Fruit fly (Drosophila melanogaster) whole organism, prepupa: ENCODE results near the gene PMCA.

ENCODE experiments used
- CG10669 ChIP-seq: fragments of 200-800 bp; sonication (Bioruptor generic); optimal IDR thresholded peaks from 3 replicates; lab custom pipeline; 2018; ENCODE audit warnings: missing biosample characterization, mild to moderate bottlenecking, missing genetic modification characterization, moderate library complexity
- CG11294 ChIP-seq: fragments of 200-800 bp; sonication (Bioruptor generic); IDR thresholded peaks from 2 replicates; pipeline ENCODE4 v1.3.6; 2022; ENCODE audit warnings: missing biosample characterization, missing genetic modification characterization
- CG11762 ChIP-seq: fragments of 200-800 bp; sonication (Bioruptor generic); optimal IDR thresholded peaks from 3 replicates; lab custom pipeline; 2016; ENCODE audit warnings: missing biosample characterization, missing genetic modification characterization; ENCODE audit not compliant: insufficient read depth
- CG11902 ChIP-seq: fragments of 200-800 bp; sonication (Bioruptor generic); optimal IDR thresholded peaks from 3 replicates; lab custom pipeline; 2016; ENCODE audit warnings: missing biosample characterization, missing genetic modification characterization
- CG15336 ChIP-seq: fragments of 200-800 bp; sonication (Bioruptor generic); IDR thresholded peaks from 2 replicates; pipeline ENCODE4 v1.3.6; 2022; ENCODE audit warnings: missing biosample characterization, missing genetic modification characterization
- CG1621 ChIP-seq: fragments of 200-800 bp; sonication (Bioruptor generic); optimal IDR thresholded peaks from 3 replicates; lab custom pipeline; 2018; ENCODE audit warnings: missing biosample characterization, mild to moderate bottlenecking, missing genetic modification characterization
- CG3032 ChIP-seq: fragments of 200-800 bp; optimal IDR thresholded peaks from 2 replicates; lab custom pipeline; 2019; ENCODE audit warnings: missing biosample characterization, mild to moderate bottlenecking, missing genetic modification characterization, moderate library complexity
- CG31627 ChIP-seq: fragments of 200-800 bp; sonication (Bioruptor generic); optimal IDR thresholded peaks from 3 replicates; lab custom pipeline; 2016; ENCODE audit warnings: missing biosample characterization, missing genetic modification characterization
- CG3919 ChIP-seq: fragments of 200-800 bp; sonication (Bioruptor generic); optimal IDR thresholded peaks from 3 replicates; lab custom pipeline; 2016; ENCODE audit warnings: missing biosample characterization, missing genetic modification characterization
- CG6163 ChIP-seq: fragments of 200-800 bp; sonication (Bioruptor generic); IDR thresholded peaks from 3 replicates; pipeline ENCODE4 v1.3.6; 2022; ENCODE audit warnings: missing biosample characterization, missing genetic modification characterization
- CG6276 ChIP-seq: fragments of 200-800 bp; sonication (Bioruptor generic); optimal IDR thresholded peaks from 2 replicates; lab custom pipeline; 2017; ENCODE audit warnings: missing biosample characterization, mild to moderate bottlenecking, missing genetic modification characterization
- CG6792 ChIP-seq: fragments of 200-800 bp; sonication (Bioruptor generic); optimal IDR thresholded peaks from 3 replicates; lab custom pipeline; 2016; ENCODE audit warnings: missing biosample characterization, missing genetic modification characterization
- CG6808 ChIP-seq: fragments of 200-800 bp; sonication (Bioruptor generic); optimal IDR thresholded peaks from 3 replicates; lab custom pipeline; 2017; ENCODE audit warnings: missing biosample characterization, missing genetic modification characterization, mild to moderate bottlenecking, moderate library complexity, missing genetic modification reagents
- CG8319 ChIP-seq: fragments of 200-800 bp; sonication (Bioruptor generic); optimal IDR thresholded peaks from 3 replicates; lab custom pipeline; 2016; ENCODE audit warnings: missing biosample characterization, missing genetic modification characterization
- Eip75B ChIP-seq: fragments of 200-800 bp; sonication (Bioruptor generic); optimal IDR thresholded peaks from 3 replicates; lab custom pipeline; 2016; ENCODE audit warnings: missing biosample characterization, missing genetic modification characterization
- Eip78C ChIP-seq: fragments of 200-800 bp; sonication (Bioruptor generic); peaks from one replicate; lab custom pipeline; 2016; ENCODE audit warnings: missing biosample characterization, missing genetic modification characterization
- Eip93F ChIP-seq: fragments of 200-800 bp; sonication (Bioruptor generic); optimal IDR thresholded peaks from 2 replicates; lab custom pipeline; 2016; ENCODE audit warnings: missing biosample characterization, mild to moderate bottlenecking, missing genetic modification characterization
- Ets21C ChIP-seq: fragments of 200-800 bp; sonication (Bioruptor generic); optimal IDR thresholded peaks from 3 replicates; lab custom pipeline; 2016; ENCODE audit warnings: missing biosample characterization, missing genetic modification characterization
- Hr39 ChIP-seq: fragments of 200-800 bp; sonication (Bioruptor generic); optimal IDR thresholded peaks from 2 replicates; lab custom pipeline; 2016; ENCODE audit warnings: missing biosample characterization, missing genetic modification characterization
- Hr4 ChIP-seq: fragments of 200-800 bp; sonication (Bioruptor generic); optimal IDR thresholded peaks from 3 replicates; lab custom pipeline; 2016; ENCODE audit warnings: missing biosample characterization, missing genetic modification characterization
- Lpt ChIP-seq: fragments of 200-800 bp; sonication (Bioruptor generic); optimal IDR thresholded peaks from 3 replicates; lab custom pipeline; 2016; ENCODE audit warnings: missing biosample characterization, missing genetic modification characterization
- Met ChIP-seq: fragments of 200-800 bp; sonication (Bioruptor generic); optimal IDR thresholded peaks from 3 replicates; lab custom pipeline; 2016; ENCODE audit warnings: missing biosample characterization, missing genetic modification characterization
- OdsH ChIP-seq: fragments of 200-800 bp; sonication (Bioruptor generic); optimal IDR thresholded peaks from 3 replicates; lab custom pipeline; 2016; ENCODE audit warnings: missing biosample characterization, missing genetic modification characterization
- Smox ChIP-seq: fragments of 200-800 bp; sonication (Bioruptor generic); optimal IDR thresholded peaks from 3 replicates; lab custom pipeline; 2016; ENCODE audit warnings: missing biosample characterization, missing genetic modification characterization
- Sox14 ChIP-seq: fragments of 200-800 bp; sonication (Bioruptor generic); optimal IDR thresholded peaks from 3 replicates; lab custom pipeline; 2016; ENCODE audit warnings: missing biosample characterization, missing genetic modification characterization
- acj6 ChIP-seq: fragments of 200-800 bp; sonication (Bioruptor generic); optimal IDR thresholded peaks from 3 replicates; lab custom pipeline; 2016; ENCODE audit warnings: missing biosample characterization, missing genetic modification characterization
- cyc ChIP-seq: fragments of 200-800 bp; sonication (Bioruptor generic); optimal IDR thresholded peaks from 3 replicates; lab custom pipeline; 2016; ENCODE audit warnings: missing biosample characterization, missing genetic modification characterization
- eg ChIP-seq: fragments of 200-800 bp; sonication (Bioruptor generic); IDR thresholded peaks from 3 replicates; pipeline ENCODE4 v1.3.6; 2022; ENCODE audit warnings: missing biosample characterization, missing genetic modification characterization
- esn ChIP-seq: fragments of 200-800 bp; sonication (Bioruptor generic); optimal IDR thresholded peaks from 2 replicates; lab custom pipeline; 2016; ENCODE audit warnings: missing biosample characterization, mild to moderate bottlenecking, missing genetic modification characterization, moderate library complexity
- fd59A ChIP-seq: fragments of 200-800 bp; sonication (Bioruptor generic); optimal IDR thresholded peaks from 2 replicates; lab custom pipeline; 2017; ENCODE audit warnings: missing biosample characterization, mild to moderate bottlenecking, missing genetic modification characterization, missing genetic modification reagents
- fd85E ChIP-seq: fragments of 200-800 bp; sonication (Bioruptor generic); optimal IDR thresholded peaks from 3 replicates; lab custom pipeline; 2016; ENCODE audit warnings: missing biosample characterization, missing genetic modification characterization
- fkh ChIP-seq: fragments of 200-800 bp; sonication (Bioruptor generic); optimal IDR thresholded peaks from 3 replicates; lab custom pipeline; 2017; ENCODE audit warnings: missing biosample characterization, mild to moderate bottlenecking, missing genetic modification characterization, moderate library complexity
- lz ChIP-seq: fragments of 200-800 bp; sonication (Bioruptor generic); optimal IDR thresholded peaks from 3 replicates; lab custom pipeline; 2016; ENCODE audit warnings: missing biosample characterization, missing genetic modification characterization
- pdm3 ChIP-seq: fragments of 200-800 bp; sonication (Bioruptor generic); optimal IDR thresholded peaks from 3 replicates; lab custom pipeline; 2016; ENCODE audit warnings: missing biosample characterization, missing genetic modification characterization
- salr ChIP-seq, 2 experiments: fragments of 200-800 bp; sonication (Bioruptor generic); optimal IDR thresholded peaks; 3 replicates each; lab custom pipeline; 2016 to 2018; ENCODE audit warnings: missing biosample characterization in 2 of 2, missing genetic modification characterization in 2 of 2, mild to moderate bottlenecking in 1 of 2
- topi ChIP-seq: fragments of 200-800 bp; sonication (Bioruptor generic); optimal IDR thresholded peaks from 3 replicates; lab custom pipeline; 2016; ENCODE audit warnings: missing biosample characterization, missing genetic modification characterization
- vri ChIP-seq: fragments of 200-800 bp; sonication (Bioruptor generic); optimal IDR thresholded peaks from 3 replicates; lab custom pipeline; 2016; ENCODE audit warnings: missing biosample characterization, mild to moderate bottlenecking, missing genetic modification characterization

Gene PMCA

DNA sequence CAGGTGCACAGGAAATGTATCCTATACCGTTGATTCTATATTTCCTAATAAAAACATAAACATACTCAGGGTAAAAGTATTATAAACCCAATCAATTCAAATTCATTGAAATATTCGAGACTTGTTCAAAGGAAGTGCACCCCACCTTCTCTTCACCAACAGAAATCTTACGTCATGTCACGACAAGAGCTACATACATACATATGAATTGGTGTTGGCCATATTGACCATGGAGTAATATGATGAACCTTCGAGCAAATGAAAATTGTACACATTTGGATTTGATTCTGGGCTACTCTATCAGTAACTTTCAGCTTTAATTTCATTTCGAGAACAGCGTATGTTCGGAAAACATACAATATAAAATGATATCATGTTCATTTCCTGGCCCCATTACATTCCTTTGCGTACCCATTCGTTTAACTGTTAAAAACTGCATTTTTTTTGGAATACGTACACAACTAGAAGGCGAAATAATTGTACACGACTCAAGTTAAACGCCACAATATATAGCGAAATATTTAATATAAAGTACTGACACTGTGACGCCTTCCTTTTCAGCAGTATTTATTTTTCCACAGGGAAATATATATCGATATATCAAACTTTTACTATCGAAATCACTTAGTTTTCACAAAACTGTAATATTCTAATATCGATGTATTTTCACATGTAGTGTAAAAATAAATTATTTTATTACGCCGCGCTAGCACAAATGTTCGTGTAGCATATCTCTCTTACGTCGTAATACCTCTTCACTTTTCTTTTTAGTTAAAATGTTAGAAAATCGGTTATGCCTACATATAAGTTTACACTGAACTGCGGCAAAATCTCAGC lies at the start of gene PMCA:
PMCA (minus strand) TSS at position 825 of the 837 bp plus-strand sequence.
- TF ChIP-seq CG11762 (GFP tag; lab: Kevin White, UChicago) (no peak), Ets21C (no peak), Eip78C (GFP tag; lab: Kevin White, UChicago) (peak; percentile 68), salr (GFP tag; optimal IDR thresholded peaks at IDR 0.05; lab: Kevin White, UChicago) (no peak), CG6792 (GFP tag; lab: Kevin White, UChicago) (no peak), vri (peak; percentile 98), CG31627 (GFP tag; lab: Kevin White, UChicago) (no peak), Eip93F (GFP tag; lab: Kevin White, UChicago) (no peak), CG1621 (no peak)

DNA sequence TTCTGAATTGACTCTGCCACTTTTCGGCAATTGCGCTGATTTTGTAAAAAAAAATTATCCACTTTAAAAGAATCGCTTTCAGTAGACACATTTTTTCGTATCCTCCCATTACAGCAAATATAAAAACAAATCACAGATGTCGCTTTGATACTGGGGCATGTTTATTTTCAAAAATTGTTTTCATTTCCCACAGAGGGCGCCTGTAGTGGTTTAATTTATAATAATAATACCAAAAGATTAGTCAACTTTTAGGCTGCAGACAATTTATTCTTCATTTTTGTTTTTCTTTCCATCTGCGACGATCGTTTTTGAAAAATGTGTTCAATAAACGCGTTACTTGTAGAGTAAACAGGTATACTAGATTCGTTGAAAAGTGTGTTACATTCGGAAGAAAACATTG lies 48.1 kb upstream of the PMCA start:
- TF ChIP-seq CG11902 (no peak), CG3032 (tag; lab: Kevin White, UChicago) (peak; percentile 8), fd85E (no peak), CG15336 (GFP tag; lab: Robert Waterston, UW) (no peak), OdsH (GFP tag; lab: Kevin White, UChicago) (peak; percentile 28), CG3919 (no peak), CG8319 (peak; percentile 34), eg (GFP tag; lab: Robert Waterston, UW) (no peak), lz (GFP tag; lab: Kevin White, UChicago) (peak; percentile 49), cyc (GFP tag; lab: Kevin White, UChicago) (peak; percentile 41), CG10669 (GFP tag; lab: Kevin White, UChicago) (peak; percentile 8), Sox14 (GFP tag; lab: Kevin White, UChicago) (peak; percentile 8), Met (GFP tag; lab: Kevin White, UChicago) (peak; percentile 17), CG11294 (no peak), acj6 (peak; percentile 17), topi (GFP tag; lab: Kevin White, UChicago) (peak; percentile 11), Eip75B (GFP tag; lab: Kevin White, UChicago) (peak; percentile 32), pdm3 (GFP tag; lab: Kevin White, UChicago) (peak; percentile 25), CG31627 (GFP tag; lab: Kevin White, UChicago) (peak; percentile 50), Hr4 (GFP tag; lab: Kevin White, UChicago) (peak; percentile 15), vri (no peak), Hr39 (GFP tag; lab: Kevin White, UChicago) (peak; percentile 30), Smox (GFP tag; lab: Kevin White, UChicago) (no peak), fkh (GFP tag; lab: Kevin White, UChicago) (peak; percentile 46), Eip78C (GFP tag; lab: Kevin White, UChicago) (peak; percentile 35), esn (GFP tag; lab: Kevin White, UChicago) (peak; percentile 44)
- TF ChIP-seq, all 60 proteins: peak for 18

DNA sequence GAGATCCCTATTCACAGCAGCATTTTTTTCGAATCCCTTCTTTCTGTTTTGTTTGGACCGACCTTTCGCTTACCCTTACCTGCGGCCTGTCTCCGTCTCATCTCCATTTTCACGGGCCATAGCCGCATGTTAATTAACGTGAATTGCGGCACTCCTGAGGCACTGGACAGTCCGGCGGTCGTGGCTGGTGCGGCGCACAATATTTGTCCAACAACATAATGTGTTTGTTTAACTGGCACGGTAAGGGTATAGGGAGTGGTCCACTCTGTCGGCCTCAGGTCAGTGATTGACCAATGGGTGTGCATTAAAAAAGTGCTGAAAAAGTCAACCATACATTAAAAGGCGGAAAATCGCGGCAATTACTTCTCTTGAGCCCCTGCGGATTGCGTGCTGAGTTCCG lies 47.6 kb upstream of the PMCA start:
- TF ChIP-seq CG6163 (GFP tag; lab: Robert Waterston, UW) (no peak), fd59A (GFP tag; lab: Kevin White, UChicago) (no peak), Eip78C (GFP tag; lab: Kevin White, UChicago) (peak; percentile 40), CG6808 (GFP tag; lab: Kevin White, UChicago) (no peak)

dm6 chr4:405225-405624 lies 46.5 kb upstream of the PMCA start:
- no peak for TF ChIP-seq CG15336 (GFP tag; lab: Robert Waterston, UW)
- no peak for TF ChIP-seq CG6276 (GFP tag; lab: Kevin White, UChicago)
- no peak for TF ChIP-seq CG31627 (GFP tag; lab: Kevin White, UChicago)
- no peak for TF ChIP-seq CG6163 (GFP tag; lab: Robert Waterston, UW)
- TF ChIP-seq OdsH (GFP tag; lab: Kevin White, UChicago) = no peak
- TF ChIP-seq Lpt (GFP tag; lab: Kevin White, UChicago) = no peak
- TF ChIP-seq Eip78C (GFP tag; lab: Kevin White, UChicago) = peak; percentile 7
- no peak for TF ChIP-seq vri
